Worm (Caenorhabditis elegans): Measurements from ENCODE around the gene C14E2.4.

The C14E2.4 gene

DNA sequence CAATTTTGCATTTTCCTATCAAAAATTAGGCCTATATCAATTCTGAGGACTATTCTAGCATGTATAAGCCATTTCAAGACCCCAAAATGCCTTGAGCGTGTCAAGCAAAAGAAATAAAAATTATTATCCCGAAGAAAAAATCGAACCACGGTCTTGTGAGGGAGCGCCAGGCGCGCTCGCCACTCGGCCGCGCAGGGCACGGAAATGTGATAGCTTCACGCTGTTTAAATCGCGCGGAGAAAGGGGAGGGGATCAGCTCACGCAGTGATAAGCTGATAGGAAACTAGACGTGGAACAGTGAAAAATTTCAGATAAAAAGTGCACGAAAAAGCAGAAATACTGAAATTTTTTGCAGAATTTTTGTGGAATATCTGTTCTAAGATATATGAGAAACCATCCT, 16.6 kb upstream of the C14E2.4 start (continued):
- TF ChIP-seq F10E7.11 (tag; optimal IDR thresholded peaks at IDR 0.05) (no peak), nhr-179 (tag; optimal IDR thresholded peaks at IDR 0.05) (peak; percentile 36), lin-35 (GFP tag; optimal IDR thresholded peaks at IDR 0.05) (no peak), sptf-2 (GFP tag; optimal IDR thresholded peaks at IDR 0.05) (peak; percentile 63), mes-4 (tag; optimal IDR thresholded peaks at IDR 0.05) (peak; percentile 43), T26A5.8 (tag; optimal IDR thresholded peaks at IDR 0.05) (no peak), ceh-91 (GFP tag; IDR thresholded peaks at IDR 0.05) (no peak), lag-1 (GFP tag; IDR thresholded peaks at IDR 0.05) (no peak), dpl-1 (GFP tag; optimal IDR thresholded peaks at IDR 0.05) (no peak), attf-5 (GFP tag; optimal IDR thresholded peaks at IDR 0.05) (peak; percentile 71), egl-44 (GFP tag; IDR thresholded peaks at IDR 0.05) (peak; percentile 71; the same call in 1 of the 2 replicates), attf-6 (GFP tag; IDR thresholded peaks at IDR 0.05) (no peak), F57C9.4 (tag; optimal IDR thresholded peaks at IDR 0.05) (no peak), ztf-18 (tag; optimal IDR thresholded peaks at IDR 0.05) (peak; percentile 61), tbx-9 (tag; optimal IDR thresholded peaks at IDR 0.05; ENCODE audit: borderline replicate concordance) (no peak), bed-2 (GFP tag; IDR thresholded peaks at IDR 0.05) (0 out of 2 replicates have a peak, but pooled peaks have one; percentile 11), chd-7 (tag; optimal IDR thresholded peaks at IDR 0.05) (peak; percentile 69), dpff-1 (tag; optimal IDR thresholded peaks at IDR 0.05) (no peak), B0336.3 (GFP tag; IDR thresholded peaks at IDR 0.05) (peak; percentile 59; the same call in 1 of the 2 replicates), gei-17 (GFP tag; optimal IDR thresholded peaks at IDR 0.05) (peak; percentile 47), dox-1 (GFP tag; IDR thresholded peaks at IDR 0.05) (peak; percentile 73), zim-3 (tag; optimal IDR thresholded peaks at IDR 0.05) (peak; percentile 83), aptf-2 (GFP tag; conservative IDR thresholded peaks at IDR 0.05) (no peak), ceh-79 (tag; optimal IDR thresholded peaks at IDR 0.05) (peak; percentile 68), F57A8.1 (GFP tag; optimal IDR thresholded peaks at IDR 0.05) (peak; percentile 2), D2030.7 (GFP tag; IDR thresholded peaks at IDR 0.05) (peak; percentile 67), lin-54 (GFP tag; optimal IDR thresholded peaks at IDR 0.05) (peak; percentile 53), F55B11.4 (tag; optimal IDR thresholded peaks at IDR 0.05; ENCODE audit: borderline replicate concordance, insufficient read depth) (no peak), K12H6.12 (tag; optimal IDR thresholded peaks at IDR 0.05) (peak; percentile 5), sea-2 (GFP tag; IDR thresholded peaks at IDR 0.05) (no peak), unc-62 (GFP tag; optimal IDR thresholded peaks at IDR 0.05) (no peak), unc-130 (GFP tag; optimal IDR thresholded peaks at IDR 0.05) (peak; percentile 45), let-607 (tag; optimal IDR thresholded peaks at IDR 0.05) (peak; percentile 37 to 53), him-1 (tag; optimal IDR thresholded peaks at IDR 0.05) (peak; percentile 93), atf-7 (tag; optimal IDR thresholded peaks at IDR 0.05) (peak; percentile 55), Y95B8A.8 (GFP tag; IDR thresholded peaks at IDR 0.05) (peak; percentile 60; the same call in 1 of the 2 replicates), mel-28 (tag; optimal IDR thresholded peaks at IDR 0.05; ENCODE audit: borderline replicate concordance) (no peak), rec-8 (tag; optimal IDR thresholded peaks at IDR 0.05) (peak; percentile 50 to 88), madf-10 (tag; optimal IDR thresholded peaks at IDR 0.05) (peak; percentile 69), efl-1 (GFP tag; optimal IDR thresholded peaks at IDR 0.05) (no peak), Y53F4B.3 (GFP tag; IDR thresholded peaks at IDR 0.05) (no peak), xnd-1 (tag; optimal IDR thresholded peaks at IDR 0.05) (no peak), Y56A3A.18 (GFP tag; IDR thresholded peaks at IDR 0.05) (peak; percentile 76), hlh-12 (tag; optimal IDR thresholded peaks at IDR 0.05) (no peak), lsl-1 (GFP tag; optimal IDR thresholded peaks at IDR 0.05) (no peak), C06A6.2 (GFP tag; conservative IDR thresholded peaks at IDR 0.05) (no peak), aptf-3 (GFP tag; IDR thresholded peaks at IDR 0.05) (no peak), die-1 (tag; optimal IDR thresholded peaks at IDR 0.05) (peak; percentile 86), B0019.2 (GFP tag; conservative IDR thresholded peaks at IDR 0.05) (no peak)
